Fruit fly (Drosophila melanogaster) whole organism, embryonic: ENCODE data around the gene CAH1.

Experiments
- Bdp1 ChIP-seq: fragments of 200-800 bp; sonication (Bioruptor generic); optimal IDR thresholded peaks from 3 replicates; lab custom pipeline; 2016; ENCODE audit warnings: missing biosample characterization, missing genetic modification characterization
- C15 ChIP-seq: fragments of 200-800 bp; sonication (Bioruptor generic); IDR thresholded peaks from 3 replicates; pipeline ENCODE4 v1.3.6; 2022; ENCODE audit warnings: missing biosample characterization, missing genetic modification characterization
- CG10979 ChIP-seq: fragments of 200-800 bp; sonication (Bioruptor generic); optimal IDR thresholded peaks from 2 replicates; lab custom pipeline; 2018; ENCODE audit warnings: missing biosample characterization, mild to moderate bottlenecking, missing genetic modification characterization, moderate library complexity
- CG11093 ChIP-seq: fragments of 200-800 bp; sonication (Bioruptor generic); IDR thresholded peaks from 3 replicates; pipeline ENCODE4 v1.3.6; 2022; ENCODE audit warnings: missing biosample characterization, missing genetic modification characterization
- CG11456 ChIP-seq: fragments of 200-800 bp; sonication (Bioruptor generic); IDR thresholded peaks from 3 replicates; pipeline ENCODE4 v1.3.6; 2022; ENCODE audit warnings: missing biosample characterization, missing genetic modification characterization
- CG11560 ChIP-seq: fragments of 200-800 bp; sonication (Bioruptor generic); IDR thresholded peaks from 3 replicates; pipeline ENCODE4 v1.3.6; 2022; ENCODE audit warnings: missing biosample characterization, missing genetic modification characterization
- CG12155 ChIP-seq: fragments of 200-800 bp; sonication (Bioruptor generic); optimal IDR thresholded peaks from 3 replicates; lab custom pipeline; 2016; ENCODE audit warnings: missing biosample characterization, missing genetic modification characterization
- CG12744 ChIP-seq: fragments of 200-800 bp; sonication (Bioruptor generic); optimal IDR thresholded peaks from 2 replicates; lab custom pipeline; 2016; ENCODE audit warnings: missing biosample characterization, missing genetic modification characterization
- CG12769 ChIP-seq: fragments of 200-800 bp; sonication (Bioruptor generic); optimal IDR thresholded peaks from 2 replicates; lab custom pipeline; 2019; ENCODE audit warnings: missing biosample characterization, mild to moderate bottlenecking, missing genetic modification characterization, moderate library complexity
- CG13287 ChIP-seq: fragments of 200-800 bp; sonication (Bioruptor generic); IDR thresholded peaks from 2 replicates; pipeline ENCODE4 v1.3.6; 2022; ENCODE audit warnings: missing biosample characterization, missing genetic modification characterization; ENCODE audit not compliant: partially characterized antibody
- CG14441 ChIP-seq: fragments of 200-800 bp; sonication (Bioruptor generic); IDR thresholded peaks from 2 replicates; pipeline ENCODE4 v1.3.6; 2022; ENCODE audit warnings: missing biosample characterization, missing genetic modification characterization
- CG15514 ChIP-seq: fragments of 200-800 bp; sonication (Bioruptor generic); optimal IDR thresholded peaks from 3 replicates; lab custom pipeline; 2017; ENCODE audit warnings: missing biosample characterization, missing genetic modification characterization, mild to moderate bottlenecking, moderate library complexity, missing genetic modification reagents
- CG17385 ChIP-seq: fragments of 200-800 bp; sonication (Bioruptor generic); optimal IDR thresholded peaks from 3 replicates; lab custom pipeline; 2018; ENCODE audit warnings: missing biosample characterization, mild to moderate bottlenecking, missing genetic modification characterization
- CG17829 ChIP-seq: fragments of 200-800 bp; optimal IDR thresholded peaks from 2 replicates; lab custom pipeline; 2019; ENCODE audit warnings: missing biosample characterization, mild to moderate bottlenecking, missing genetic modification characterization, moderate library complexity
- CG2889 ChIP-seq: fragments of 200-800 bp; sonication (Bioruptor generic); IDR thresholded peaks from 3 replicates; pipeline ENCODE4 v1.3.6; 2022; ENCODE audit warnings: missing biosample characterization, missing genetic modification characterization
- CG32767 ChIP-seq: fragments of 200-800 bp; sonication (Bioruptor generic); IDR thresholded peaks from 2 replicates; pipeline ENCODE4 v1.3.6; 2022; ENCODE audit warnings: missing biosample characterization, missing genetic modification characterization
- CG3847 ChIP-seq: fragments of 200-800 bp; sonication (Bioruptor generic); IDR thresholded peaks from 2 replicates; pipeline ENCODE4 v1.3.6; 2022; ENCODE audit warnings: missing biosample characterization, missing genetic modification characterization
- CG4424 ChIP-seq: fragments of 200-800 bp; sonication (Bioruptor generic); optimal IDR thresholded peaks from 3 replicates; lab custom pipeline; 2016; ENCODE audit warnings: missing biosample characterization, missing genetic modification characterization
- CG5180 ChIP-seq: fragments of 200-800 bp; sonication (Bioruptor generic); optimal IDR thresholded peaks from 3 replicates; lab custom pipeline; 2017; ENCODE audit warnings: missing biosample characterization, missing genetic modification characterization, mild to moderate bottlenecking, moderate library complexity, missing genetic modification reagents
- CG5953 ChIP-seq: fragments of 200-800 bp; sonication (Bioruptor generic); IDR thresholded peaks from 2 replicates; pipeline ENCODE4 v1.3.6; 2022; ENCODE audit warnings: missing biosample characterization, missing genetic modification characterization
- Dad ChIP-seq: fragments of 200-800 bp; sonication (Bioruptor generic); optimal IDR thresholded peaks from 3 replicates; lab custom pipeline; 2016; ENCODE audit warnings: missing biosample characterization, missing genetic modification characterization
- Dref ChIP-seq: fragments of 200-800 bp; sonication (Bioruptor generic); IDR thresholded peaks from 2 replicates; pipeline ENCODE4 v1.3.6; 2022; ENCODE audit warnings: missing biosample characterization, missing genetic modification characterization
- Pdp1 ChIP-seq, 2 experiments: fragments of 200-800 bp; sonication (Bioruptor generic); optimal IDR thresholded peaks; 3 replicates each; lab custom pipeline; 2016; ENCODE audit warnings: missing biosample characterization in 2 of 2, missing genetic modification characterization in 2 of 2, mild to moderate bottlenecking in 1 of 2, moderate library complexity in 1 of 2
- Ravus ChIP-seq: fragments of 200-800 bp; sonication (Bioruptor generic); IDR thresholded peaks from 2 replicates; pipeline ENCODE4 v1.3.6; 2022; ENCODE audit warnings: missing biosample characterization, missing genetic modification characterization
- Rfx ChIP-seq: fragments of 200-800 bp; sonication (Bioruptor generic); IDR thresholded peaks from 2 replicates; pipeline ENCODE4 v1.3.6; 2022; ENCODE audit warnings: missing biosample characterization, missing genetic modification characterization
- Sry-δ ChIP-seq: fragments of 200-800 bp; sonication (Bioruptor generic); optimal IDR thresholded peaks from 2 replicates; lab custom pipeline; 2016; ENCODE audit warnings: missing biosample characterization, missing genetic modification characterization
- crol ChIP-seq: fragments of 200-800 bp; sonication (Bioruptor generic); IDR thresholded peaks from 2 replicates; pipeline ENCODE4 v1.3.6; 2022; ENCODE audit warnings: missing biosample characterization, missing genetic modification characterization
- dmrt99B ChIP-seq: fragments of 200-800 bp; sonication (Bioruptor generic); optimal IDR thresholded peaks from 2 replicates; lab custom pipeline; 2018; ENCODE audit warnings: missing biosample characterization, mild to moderate bottlenecking, missing genetic modification characterization, moderate library complexity
- dpn ChIP-seq, 2 experiments: fragments of 200-800 bp; sonication (Bioruptor generic); optimal IDR thresholded peaks; 3 replicates each; lab custom pipeline; 2016; ENCODE audit warnings: missing biosample characterization in 2 of 2, missing genetic modification characterization in 2 of 2
- gfzf ChIP-seq: fragments of 200-800 bp; sonication (Bioruptor generic); optimal IDR thresholded peaks from 2 replicates; lab custom pipeline; 2016; ENCODE audit warnings: missing biosample characterization, mild to moderate bottlenecking, missing genetic modification characterization, moderate library complexity
- hb ChIP-seq: fragments of 200-800 bp; sonication (Bioruptor generic); IDR thresholded peaks from 3 replicates; pipeline ENCODE4 v1.3.6; 2022; ENCODE audit warnings: missing biosample characterization, missing genetic modification characterization; ENCODE audit not compliant: partially characterized antibody
- kay ChIP-seq: fragments of 200-800 bp; sonication (Bioruptor generic); optimal IDR thresholded peaks from 2 replicates; lab custom pipeline; 2016; ENCODE audit warnings: missing biosample characterization, missing genetic modification characterization
- row ChIP-seq: fragments of 200-800 bp; sonication (Bioruptor generic); IDR thresholded peaks from 3 replicates; pipeline ENCODE4 v1.3.6; 2022; ENCODE audit warnings: missing biosample characterization, missing genetic modification characterization
- schlank ChIP-seq: fragments of 200-800 bp; sonication (Bioruptor generic); optimal IDR thresholded peaks from 2 replicates; lab custom pipeline; 2018; ENCODE audit warnings: missing biosample characterization, mild to moderate bottlenecking, missing genetic modification characterization
- shn ChIP-seq: fragments of 200-800 bp; sonication (Bioruptor generic); optimal IDR thresholded peaks from 3 replicates; lab custom pipeline; 2016; ENCODE audit warnings: missing biosample characterization, missing genetic modification characterization
- trem ChIP-seq: fragments of 200-800 bp; optimal IDR thresholded peaks from 3 replicates; lab custom pipeline; 2019; ENCODE audit warnings: missing biosample characterization, mild to moderate bottlenecking, missing genetic modification characterization, moderate library complexity
- wdn ChIP-seq: fragments of 200-800 bp; sonication (Bioruptor generic); IDR thresholded peaks from 2 replicates; pipeline ENCODE4 v1.3.6; 2022; ENCODE audit warnings: missing biosample characterization, missing genetic modification characterization
- wor ChIP-seq: fragments of 200-800 bp; sonication (Bioruptor generic); IDR thresholded peaks from 2 replicates; pipeline ENCODE4 v1.3.6; 2022; ENCODE audit warnings: missing biosample characterization, missing genetic modification characterization

CAH1 gene

dm6 chr2L:13813604-13814178, 10.3 kb downstream of the CAH1 start, which contains the start of gene Sos (continued):
- peak in 1 of 2 experiments; percentile 17 for TF ChIP-seq Pdp1 (GFP tag; optimal IDR thresholded peaks at IDR 0.05; lab: Kevin White, UChicago)
- TF ChIP-seq wor (GFP tag; lab: Robert Waterston, UW), result no peak
- TF ChIP-seq CG12769 (tag; lab: Kevin White, UChicago), result no peak
- peak; percentile 54 for TF ChIP-seq Dref (GFP tag; lab: Robert Waterston, UW)
- TF ChIP-seq CG14441 (GFP tag; lab: Robert Waterston, UW), result no peak
- TF ChIP-seq CG2889 (GFP tag; lab: Robert Waterston, UW), result no peak
- peak; percentile 47 for TF ChIP-seq CG17829
- TF ChIP-seq row (GFP tag; lab: Robert Waterston, UW), result peak; percentile 41; the same call in 2 of the 3 replicates
- no peak for TF ChIP-seq hb (GFP tag; lab: Robert Waterston, UW)
- peak; percentile 76; the same call in 2 of the 3 replicates for TF ChIP-seq CG11560 (tag; lab: Robert Waterston, UW)
- no peak for TF ChIP-seq shn (GFP tag; lab: Kevin White, UChicago)
- peak; percentile 73 for TF ChIP-seq trem
- TF ChIP-seq schlank (tag; lab: Kevin White, UChicago), result no peak
- no peak for TF ChIP-seq CG11456 (GFP tag; lab: Robert Waterston, UW)
- peak; percentile 32 for TF ChIP-seq Sry-δ
- TF ChIP-seq Dad (GFP tag; lab: Kevin White, UChicago), result no peak
- TF ChIP-seq CG15514 (GFP tag; lab: Kevin White, UChicago), result peak; percentile 61
- no peak for TF ChIP-seq CG11093 (GFP tag; lab: Robert Waterston, UW)
- TF ChIP-seq CG10979 (tag; lab: Kevin White, UChicago), result no peak
- TF ChIP-seq CG3847 (GFP tag; lab: Robert Waterston, UW), result peak; percentile 45; the same call in 1 of the 2 replicates
- TF ChIP-seq CG32767 (GFP tag; lab: Robert Waterston, UW), result 0 out of 2 replicates have a peak, but pooled peaks have one; percentile 14
- no peak for TF ChIP-seq C15 (GFP tag; lab: Robert Waterston, UW)
- no peak for TF ChIP-seq dpn (GFP tag; optimal IDR thresholded peaks at IDR 0.05; lab: Kevin White, UChicago)
- TF ChIP-seq CG12155 (GFP tag; lab: Kevin White, UChicago), result peak; percentile 37
- TF ChIP-seq CG5180 (GFP tag; lab: Kevin White, UChicago), result no peak
- TF ChIP-seq CG12744 (GFP tag; lab: Kevin White, UChicago), result no peak
- no peak for TF ChIP-seq Ravus
- TF ChIP-seq CG13287 (GFP tag; lab: Robert Waterston, UW), result peak; percentile 53
- TF ChIP-seq gfzf (GFP tag; lab: Kevin White, UChicago), result peak; percentile 94
- TF ChIP-seq CG5953 (GFP tag; lab: Robert Waterston, UW), result no peak
- TF ChIP-seq CG17385, result peak; percentile 99
- TF ChIP-seq wdn (GFP tag; lab: Robert Waterston, UW), result no peak
- no peak for TF ChIP-seq kay (GFP tag; lab: Kevin White, UChicago)
- TF ChIP-seq Rfx, result no peak
- no peak for TF ChIP-seq CG4424 (GFP tag; lab: Kevin White, UChicago)
- TF ChIP-seq Bdp1 (GFP tag; lab: Kevin White, UChicago), result no peak
- TF ChIP-seq, all 482 proteins: peak for 45

- TF ChIP-seq Pdp1 (GFP tag; optimal IDR thresholded peaks at IDR 0.05; lab: Kevin White, UChicago), result no peak
- no peak for TF ChIP-seq dmrt99B (tag; lab: Kevin White, UChicago)
- TF ChIP-seq crol (GFP tag; lab: Robert Waterston, UW), result 0 out of 2 replicates have a peak, but pooled peaks have one; percentile 20
- TF ChIP-seq, all 482 proteins: peak for 1
Observed at dm6 chr2L:13820176-13820575, 16.8 kb downstream of the CAH1 start.
